Worm (Caenorhabditis elegans): Measurements from ENCODE around the gene Y50D4C.6.

- TF ChIP-seq nhr-25 (tag; optimal IDR thresholded peaks at IDR 0.05) = no peak
- no peak for TF ChIP-seq ztf-11 (tag; optimal IDR thresholded peaks at IDR 0.05)
- no peak for TF ChIP-seq nhr-23 (tag; optimal IDR thresholded peaks at IDR 0.05)
- TF ChIP-seq aly-2 (tag; optimal IDR thresholded peaks at IDR 0.05) = no peak
- TF ChIP-seq dmd-4 (tag; optimal IDR thresholded peaks at IDR 0.05) = no peak
- no peak for TF ChIP-seq nhr-6 (tag; optimal IDR thresholded peaks at IDR 0.05)
- no peak for TF ChIP-seq nhr-11 (tag; optimal IDR thresholded peaks at IDR 0.05)
- no peak for TF ChIP-seq skn-1 (tag; optimal IDR thresholded peaks at IDR 0.05)
- no peak for TF ChIP-seq egl-27 (tag; optimal IDR thresholded peaks at IDR 0.05)
- no peak for TF ChIP-seq nhr-10 (tag; optimal IDR thresholded peaks at IDR 0.05)
- no peak for TF ChIP-seq unc-62 (GFP tag; optimal IDR thresholded peaks at IDR 0.05)
- no peak for TF ChIP-seq ZK546.5 (tag; optimal IDR thresholded peaks at IDR 0.05)
These were observed 39.1 kb downstream of the Y50D4C.6 start for ce11 chrV:910588-910987.

Data from whole organism, L2 larva.